Worm (Caenorhabditis elegans) whole organism, mixed stage, embryonic: ENCODE results near the gene C33D9.3.

Source experiments
- flh-1 ChIP-seq: fragments of 200-800 bp; sonication (Bioruptor generic); optimal IDR thresholded peaks from 2 replicates; lab custom pipeline; 2018; ENCODE audit warnings: mild to moderate bottlenecking, missing genetic modification characterization, moderate library complexity, missing compliant biosample characterization
- lsy-2 ChIP-seq: fragments of 150-350 bp; optimal IDR thresholded peaks from 2 replicates; lab custom pipeline; 2014; ENCODE audit warnings: missing biosample characterization, missing genetic modification characterization
- nhr-2 ChIP-seq: fragments of 150-350 bp; optimal IDR thresholded peaks from 2 replicates; lab custom pipeline; 2014; ENCODE audit warnings: missing biosample characterization, missing genetic modification characterization
- nhr-237 ChIP-seq: fragments of 150-350 bp; optimal IDR thresholded peaks from 2 replicates; lab custom pipeline; 2014; ENCODE audit warnings: missing biosample characterization, missing genetic modification characterization
- nhr-28 ChIP-seq: fragments of 150-350 bp; optimal IDR thresholded peaks from 2 replicates; lab custom pipeline; 2014; ENCODE audit warnings: missing biosample characterization, missing genetic modification characterization
- nhr-76 ChIP-seq: sonication (generic microtip); optimal IDR thresholded peaks from 2 replicates; lab custom pipeline; 2017; ENCODE audit warnings: missing biosample characterization, missing genetic modification characterization
- sem-2 ChIP-seq: fragments of 200-800 bp; sonication (Bioruptor generic); optimal IDR thresholded peaks from 2 replicates; lab custom pipeline; 2018; ENCODE audit warnings: mild to moderate bottlenecking, missing genetic modification characterization, missing compliant biosample characterization
- snpc-4 ChIP-seq: fragments of 150-350 bp; optimal IDR thresholded peaks from 2 replicates; lab custom pipeline; 2014; ENCODE audit warnings: missing biosample characterization, missing genetic modification characterization
- unc-39 ChIP-seq: fragments of 150-350 bp; optimal IDR thresholded peaks from 2 replicates; lab custom pipeline; 2014; ENCODE audit warnings: missing biosample characterization, missing genetic modification characterization

ce11 chrIV:8807327-8807726 lies 14.6 kb upstream of the C33D9.3 start:
- TF ChIP-seq nhr-237 (tag; lab: Kevin White, UChicago): no peak
- no peak for TF ChIP-seq sem-2
- no peak for TF ChIP-seq flh-1
- TF ChIP-seq unc-39: no peak
- TF ChIP-seq lsy-2: no peak
- no peak for TF ChIP-seq nhr-76 (tag; lab: Kevin White, UChicago)
- TF ChIP-seq nhr-28 (tag; lab: Kevin White, UChicago): no peak
- TF ChIP-seq snpc-4 (tag; lab: Kevin White, UChicago): no peak
- no peak for TF ChIP-seq nhr-2 (tag; lab: Kevin White, UChicago)
